Fruit fly (Drosophila melanogaster): ENCODE measurements around the gene CG46320.

- no peak for TF ChIP-seq dl (GFP tag; optimal IDR thresholded peaks at IDR 0.05; ENCODE audit: insufficient read depth in 1 of 2, partially characterized antibody in 2 of 2)
- no peak for TF ChIP-seq fru (GFP tag; optimal IDR thresholded peaks at IDR 0.05)
- TF ChIP-seq foxo (GFP tag; optimal IDR thresholded peaks at IDR 0.05), result peak in 1 of 2 experiments; percentile 8
- TF ChIP-seq Dif (GFP tag; optimal IDR thresholded peaks at IDR 0.05; ENCODE audit: partially characterized antibody), result no peak
- TF ChIP-seq tai (GFP tag; optimal IDR thresholded peaks at IDR 0.05), result no peak
Measured at dm6 chr3L:5639474-5639873, 24.4 kb upstream of the CG46320 start.
